Fruit fly (Drosophila melanogaster) Kc167 (cell line): ENCODE results near the gene AlkB.

Source experiments
- Myc ChIP-seq: fragments of >200 bp; optimal IDR thresholded peaks from 2 replicates; lab custom pipeline; 2017; ENCODE audit warnings: missing external identifiers
- psq ChIP-seq: fragments of >200 bp; optimal IDR thresholded peaks from 2 replicates; lab custom pipeline; 2017; ENCODE audit warnings: missing external identifiers
- ttk ChIP-seq: sonication (Bioruptor generic); optimal IDR thresholded peaks from 2 replicates; lab custom pipeline; 2017; ENCODE audit warnings: missing external identifiers

dm6 chrX:15891606-15892345 is 32.5 kb upstream of the AlkB start, which contains the start of gene shi:
- TF ChIP-seq psq (no peak), ttk (lab: Kevin White, UChicago) (no peak), Myc (lab: Kevin White, UChicago) (no peak)
